Fruit fly (Drosophila melanogaster) whole organism, embryonic: ENCODE measurements around the gene Nazo.

Source experiments
- Ada2b ChIP-seq: fragments of 200-800 bp; sonication (Bioruptor generic); IDR thresholded peaks from 2 replicates; pipeline ENCODE4 v1.3.6; 2022; ENCODE audit warnings: missing biosample characterization, missing genetic modification characterization
- CG10321 ChIP-seq: fragments of 200-800 bp; sonication (Bioruptor generic); IDR thresholded peaks from 2 replicates; pipeline ENCODE4 v1.3.6; 2022; ENCODE audit warnings: missing biosample characterization, missing genetic modification characterization
- CG10543 ChIP-seq: fragments of 200-800 bp; sonication (Bioruptor generic); optimal IDR thresholded peaks from 3 replicates; lab custom pipeline; 2017; ENCODE audit warnings: missing biosample characterization, mild to moderate bottlenecking, missing genetic modification characterization, moderate library complexity
- CG10959 ChIP-seq: fragments of 200-800 bp; sonication (Bioruptor generic); IDR thresholded peaks from 2 replicates; pipeline ENCODE4 v1.3.6; 2022; ENCODE audit warnings: missing biosample characterization, missing genetic modification characterization
- CG11504 ChIP-seq: fragments of 200-800 bp; sonication (Bioruptor generic); optimal IDR thresholded peaks from 3 replicates; lab custom pipeline; 2019; ENCODE audit warnings: missing biosample characterization, mild to moderate bottlenecking, missing genetic modification characterization, moderate library complexity
- CG1233 ChIP-seq: fragments of 200-800 bp; sonication (Bioruptor generic); optimal IDR thresholded peaks from 4 replicates; lab custom pipeline; 2018; ENCODE audit warnings: missing biosample characterization, mild to moderate bottlenecking, missing genetic modification characterization
- CG15073 ChIP-seq: fragments of 200-800 bp; sonication (Bioruptor generic); optimal IDR thresholded peaks from 2 replicates; lab custom pipeline; 2016; ENCODE audit warnings: missing biosample characterization, missing genetic modification characterization
- CG17385 ChIP-seq: fragments of 200-800 bp; sonication (Bioruptor generic); optimal IDR thresholded peaks from 3 replicates; lab custom pipeline; 2018; ENCODE audit warnings: missing biosample characterization, mild to moderate bottlenecking, missing genetic modification characterization
- CG17912 ChIP-seq: fragments of 200-800 bp; sonication (Bioruptor generic); optimal IDR thresholded peaks from 2 replicates; lab custom pipeline; 2018; ENCODE audit warnings: missing biosample characterization, mild to moderate bottlenecking, missing genetic modification characterization
- CG18599 ChIP-seq: fragments of 200-800 bp; sonication (Bioruptor generic); optimal IDR thresholded peaks from 3 replicates; lab custom pipeline; 2017; ENCODE audit warnings: missing biosample characterization, missing genetic modification characterization, mild to moderate bottlenecking, moderate library complexity, missing genetic modification reagents
- CG31388 ChIP-seq: fragments of 200-800 bp; sonication (Bioruptor generic); optimal IDR thresholded peaks from 2 replicates; lab custom pipeline; 2016; ENCODE audit warnings: missing biosample characterization, missing genetic modification characterization
- CG42726 ChIP-seq: fragments of 200-800 bp; sonication (Bioruptor generic); IDR thresholded peaks from 2 replicates; pipeline ENCODE4 v1.3.6; 2022; ENCODE audit warnings: missing biosample characterization, missing genetic modification characterization; ENCODE audit not compliant: partially characterized antibody
- CG4328 ChIP-seq: fragments of 200-800 bp; sonication (Bioruptor generic); optimal IDR thresholded peaks from 3 replicates; lab custom pipeline; 2017; ENCODE audit warnings: missing biosample characterization, missing genetic modification reagents, missing genetic modification characterization
- CG4854 ChIP-seq: fragments of 200-800 bp; sonication (Bioruptor generic); optimal IDR thresholded peaks from 2 replicates; lab custom pipeline; 2016; ENCODE audit warnings: missing biosample characterization, missing genetic modification characterization, inconsistent platforms
- CG6175 ChIP-seq: fragments of 200-800 bp; sonication (Bioruptor generic); IDR thresholded peaks from 3 replicates; pipeline ENCODE4 v1.3.6; 2022; ENCODE audit warnings: missing biosample characterization, missing genetic modification characterization
- CG7271 ChIP-seq: fragments of 200-800 bp; sonication (Bioruptor generic); optimal IDR thresholded peaks from 2 replicates; lab custom pipeline; 2018; ENCODE audit warnings: missing biosample characterization, mild to moderate bottlenecking, missing genetic modification characterization, moderate library complexity
- CG9437 ChIP-seq: fragments of 200-800 bp; sonication (Bioruptor generic); optimal IDR thresholded peaks from 2 replicates; lab custom pipeline; 2018; ENCODE audit warnings: missing biosample characterization, mild to moderate bottlenecking, missing genetic modification characterization
- CG9727 ChIP-seq: fragments of 200-800 bp; sonication (Bioruptor generic); optimal IDR thresholded peaks from 3 replicates; lab custom pipeline; 2017; ENCODE audit warnings: missing biosample characterization, mild to moderate bottlenecking, missing genetic modification characterization
- CrebB ChIP-seq: fragments of 200-800 bp; sonication (Bioruptor generic); optimal IDR thresholded peaks from 3 replicates; lab custom pipeline; 2018; ENCODE audit warnings: missing biosample characterization, mild to moderate bottlenecking, missing genetic modification characterization
- Dip3 ChIP-seq: fragments of 200-800 bp; sonication (Bioruptor generic); optimal IDR thresholded peaks from 3 replicates; lab custom pipeline; 2016; ENCODE audit warnings: missing biosample characterization, missing genetic modification characterization
- Dll ChIP-seq: fragments of 200-800 bp; sonication (Bioruptor generic); IDR thresholded peaks from 4 replicates; pipeline ENCODE4 v1.3.6; 2022; ENCODE audit warnings: missing biosample characterization, missing genetic modification characterization; ENCODE audit not compliant: partially characterized antibody
- Fer3 ChIP-seq: fragments of 200-800 bp; sonication (Bioruptor generic); optimal IDR thresholded peaks from 2 replicates; lab custom pipeline; 2018; ENCODE audit warnings: missing biosample characterization, mild to moderate bottlenecking, missing genetic modification characterization, moderate library complexity
- Jarid2 ChIP-seq: fragments of 200-800 bp; sonication (Bioruptor generic); optimal IDR thresholded peaks from 3 replicates; lab custom pipeline; 2017; ENCODE audit warnings: mild to moderate bottlenecking, missing biosample characterization, missing genetic modification reagents, missing genetic modification characterization
- Nf-YC ChIP-seq: fragments of 200-800 bp; optimal IDR thresholded peaks from 3 replicates; lab custom pipeline; 2019; ENCODE audit warnings: missing biosample characterization, mild to moderate bottlenecking, missing genetic modification characterization, moderate library complexity
- Stat92E ChIP-seq, 3 experiments: fragments of >200 bp in 2 of 3; fragments of 200-800 bp in 1 of 3; sonication (Bioruptor generic) in 1 of 3; optimal IDR thresholded peaks; 2 replicates each; lab custom pipeline; 2017 to 2019; ENCODE audit warnings: missing biosample characterization in 3 of 3, missing genetic modification characterization in 3 of 3, mild to moderate bottlenecking in 1 of 3, moderate library complexity in 1 of 3
- TFAM ChIP-seq: fragments of 200-800 bp; sonication (Bioruptor generic); optimal IDR thresholded peaks from 2 replicates; lab custom pipeline; 2017; ENCODE audit warnings: missing biosample characterization, missing genetic modification characterization, inconsistent platforms
- bigmax ChIP-seq: fragments of 200-800 bp; sonication (Bioruptor generic); optimal IDR thresholded peaks from 2 replicates; lab custom pipeline; 2018; ENCODE audit warnings: missing biosample characterization, mild to moderate bottlenecking, missing genetic modification characterization
- chif ChIP-seq, 2 experiments: fragments of 200-800 bp; sonication (Bioruptor generic); optimal IDR thresholded peaks; 3 replicates each; lab custom pipeline; 2016; ENCODE audit warnings: missing biosample characterization in 2 of 2, missing genetic modification characterization in 2 of 2
- chn ChIP-seq: fragments of 200-800 bp; sonication (Bioruptor generic); optimal IDR thresholded peaks from 2 replicates; lab custom pipeline; 2016; ENCODE audit warnings: missing biosample characterization, missing genetic modification characterization
- crol ChIP-seq: fragments of 200-800 bp; sonication (Bioruptor generic); IDR thresholded peaks from 2 replicates; pipeline ENCODE4 v1.3.6; 2022; ENCODE audit warnings: missing biosample characterization, missing genetic modification characterization
- dm ChIP-seq: fragments of 200-800 bp; sonication (Bioruptor generic); optimal IDR thresholded peaks from 3 replicates; lab custom pipeline; 2016; ENCODE audit warnings: missing biosample characterization, missing genetic modification characterization
- dmrt99B ChIP-seq: fragments of 200-800 bp; sonication (Bioruptor generic); optimal IDR thresholded peaks from 2 replicates; lab custom pipeline; 2018; ENCODE audit warnings: missing biosample characterization, mild to moderate bottlenecking, missing genetic modification characterization, moderate library complexity
- fd96Cb ChIP-seq: fragments of 200-800 bp; sonication (Bioruptor generic); optimal IDR thresholded peaks from 2 replicates; lab custom pipeline; 2018; ENCODE audit warnings: missing biosample characterization, mild to moderate bottlenecking, missing genetic modification characterization, moderate library complexity
- gsb-n ChIP-seq: fragments of 200-800 bp; sonication (Bioruptor generic); optimal IDR thresholded peaks from 3 replicates; lab custom pipeline; 2018; ENCODE audit warnings: missing biosample characterization, mild to moderate bottlenecking, missing genetic modification characterization
- gt ChIP-seq: fragments of 200-800 bp; sonication (Bioruptor generic); IDR thresholded peaks from 2 replicates; pipeline ENCODE4 v1.3.6; 2022; ENCODE audit warnings: missing biosample characterization, missing genetic modification characterization
- hbn ChIP-seq: fragments of 200-800 bp; sonication (Bioruptor generic); IDR thresholded peaks from 2 replicates; pipeline ENCODE4 v1.3.6; 2022; ENCODE audit warnings: missing biosample characterization, missing genetic modification characterization; ENCODE audit not compliant: partially characterized antibody
- kni ChIP-seq: fragments of 200-800 bp; sonication (Bioruptor generic); optimal IDR thresholded peaks from 3 replicates; lab custom pipeline; 2017; ENCODE audit warnings: mild to moderate bottlenecking, missing biosample characterization, missing genetic modification reagents, missing genetic modification characterization
- nom ChIP-seq: fragments of 200-800 bp; sonication (Bioruptor generic); optimal IDR thresholded peaks from 2 replicates; lab custom pipeline; 2017; ENCODE audit warnings: missing biosample characterization, missing genetic modification characterization, mild to moderate bottlenecking, moderate library complexity, missing genetic modification reagents
- pfk ChIP-seq: fragments of 200-800 bp; sonication (Bioruptor generic); optimal IDR thresholded peaks from 2 replicates; lab custom pipeline; 2018; ENCODE audit warnings: missing biosample characterization, mild to moderate bottlenecking, missing genetic modification characterization, moderate library complexity
- schlank ChIP-seq: fragments of 200-800 bp; sonication (Bioruptor generic); optimal IDR thresholded peaks from 2 replicates; lab custom pipeline; 2018; ENCODE audit warnings: missing biosample characterization, mild to moderate bottlenecking, missing genetic modification characterization
- shn ChIP-seq: fragments of 200-800 bp; sonication (Bioruptor generic); optimal IDR thresholded peaks from 3 replicates; lab custom pipeline; 2016; ENCODE audit warnings: missing biosample characterization, missing genetic modification characterization
- sr ChIP-seq: fragments of 200-800 bp; sonication (Bioruptor generic); IDR thresholded peaks from 3 replicates; pipeline ENCODE4 v1.3.6; 2022; ENCODE audit warnings: missing biosample characterization, missing genetic modification characterization
- tin ChIP-seq: fragments of 200-800 bp; sonication (Bioruptor generic); optimal IDR thresholded peaks from 3 replicates; lab custom pipeline; 2016; ENCODE audit warnings: missing biosample characterization, missing genetic modification characterization
- tup ChIP-seq: fragments of 200-800 bp; sonication (Bioruptor generic); optimal IDR thresholded peaks from 2 replicates; lab custom pipeline; 2016; ENCODE audit warnings: missing biosample characterization, mild to moderate bottlenecking, missing genetic modification characterization, moderate library complexity
- twi ChIP-seq: fragments of 200-800 bp; optimal IDR thresholded peaks from 2 replicates; lab custom pipeline; 2019; ENCODE audit warnings: missing biosample characterization, mild to moderate bottlenecking, missing genetic modification characterization, moderate library complexity
- tx ChIP-seq: fragments of 200-800 bp; sonication (Bioruptor generic); optimal IDR thresholded peaks from 2 replicates; lab custom pipeline; 2016; ENCODE audit warnings: missing biosample characterization, missing genetic modification characterization
- wdn ChIP-seq: fragments of 200-800 bp; sonication (Bioruptor generic); IDR thresholded peaks from 2 replicates; pipeline ENCODE4 v1.3.6; 2022; ENCODE audit warnings: missing biosample characterization, missing genetic modification characterization
- z ChIP-seq: fragments of 200-800 bp; sonication (Bioruptor generic); IDR thresholded peaks from 3 replicates; pipeline ENCODE4 v1.3.6; 2022; ENCODE audit warnings: missing biosample characterization, missing genetic modification characterization

Nazo gene

DNA sequence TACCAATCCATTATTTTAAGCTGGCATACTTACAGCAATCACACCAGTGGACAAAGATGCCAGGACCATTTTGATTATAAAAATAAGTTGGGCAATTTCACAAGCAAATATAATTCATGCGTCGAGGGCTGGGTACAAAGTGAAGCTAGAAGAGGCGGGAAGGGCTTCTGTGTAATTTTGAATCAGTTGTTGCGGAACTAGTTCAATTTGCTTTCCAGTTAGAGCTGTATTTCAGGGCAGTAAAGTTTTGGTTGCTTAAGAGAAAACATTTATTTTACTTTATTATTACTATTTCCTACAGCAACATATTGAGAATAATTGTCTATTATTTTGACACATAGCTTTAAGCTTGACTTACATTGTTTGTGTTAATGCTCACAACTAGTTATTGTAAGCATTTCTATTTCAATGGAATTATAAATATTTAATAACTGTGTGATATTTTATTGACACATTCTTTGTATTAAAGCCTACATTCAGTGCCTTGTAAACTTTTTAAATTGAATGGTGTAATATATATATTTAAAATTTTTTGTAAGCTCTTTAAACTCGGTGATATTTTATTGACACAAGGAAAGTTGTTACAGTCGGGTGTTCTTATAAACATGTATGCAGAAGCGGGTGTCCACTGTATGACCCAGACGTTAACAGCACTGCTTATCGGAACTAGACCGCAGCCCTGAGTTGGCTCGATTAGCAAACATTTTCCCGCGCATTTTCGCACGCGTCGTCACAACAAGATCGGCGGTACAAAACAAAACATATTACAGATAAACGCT, 23.2 kb upstream of the Nazo start, which contains the start of the genes RPA1 and Mcm2 (continued):
- TF ChIP-seq Jarid2 (GFP tag; lab: Kevin White, UChicago) (peak; percentile 20), CG1233 (GFP tag; lab: Kevin White, UChicago) (peak; percentile 73), CG4328 (GFP tag; lab: Kevin White, UChicago) (peak; percentile 83), z (GFP tag; lab: Robert Waterston, UW) (no peak), tx (peak; percentile 10), kni (GFP tag; lab: Kevin White, UChicago) (peak; percentile 76), CG18599 (GFP tag; lab: Kevin White, UChicago) (peak; percentile 81), Dll (GFP tag; lab: Robert Waterston, UW) (no peak), hbn (GFP tag; lab: Robert Waterston, UW) (no peak), chn (GFP tag; lab: Kevin White, UChicago) (peak; percentile 68), tin (peak; percentile 81), crol (no peak), Stat92E (GFP tag; optimal IDR thresholded peaks at IDR 0.05; lab: Kevin White, UChicago) (no peak), nom (GFP tag; lab: Kevin White, UChicago) (peak; percentile 59), twi (peak; percentile 72), CG15073 (GFP tag; lab: Kevin White, UChicago) (peak; percentile 18), gsb-n (tag; lab: Kevin White, UChicago) (peak; percentile 33), dm (GFP tag; lab: Kevin White, UChicago) (peak; percentile 34), CG7271 (tag; lab: Kevin White, UChicago) (no peak), Nf-YC (tag; lab: Kevin White, UChicago) (peak; percentile 80), Dip3 (GFP tag; lab: Kevin White, UChicago) (peak; percentile 78), CG17385 (peak; percentile 66), Ada2b (GFP tag; lab: Robert Waterston, UW) (peak; percentile 32), fd96Cb (tag; lab: Kevin White, UChicago) (peak; percentile 63), CG9437 (GFP tag; lab: Kevin White, UChicago) (peak; percentile 77), CG10959 (GFP tag; lab: Robert Waterston, UW) (peak; percentile 51), TFAM (GFP tag; lab: Kevin White, UChicago) (no peak), CG10321 (GFP tag; lab: Robert Waterston, UW) (no peak), CG9727 (GFP tag; lab: Kevin White, UChicago) (peak; percentile 82), dmrt99B (tag; lab: Kevin White, UChicago) (no peak), tup (GFP tag; lab: Kevin White, UChicago) (peak; percentile 33), CG6175 (GFP tag; lab: Robert Waterston, UW) (peak; percentile 67; the same call in 2 of the 3 replicates), Fer3 (tag; lab: Kevin White, UChicago) (peak; percentile 68), CrebB (tag; lab: Kevin White, UChicago) (no peak), chif (GFP tag; optimal IDR thresholded peaks at IDR 0.05; lab: Kevin White, UChicago) (peak in 1 of 2 experiments; percentile 66), CG31388 (GFP tag; lab: Kevin White, UChicago) (peak; percentile 29), pfk (GFP tag; lab: Kevin White, UChicago) (no peak), shn (peak; percentile 34), CG4854 (GFP tag; lab: Kevin White, UChicago) (no peak), sr (GFP tag; lab: Robert Waterston, UW) (peak; percentile 52; the same call in 1 of the 3 replicates), CG10543 (GFP tag; lab: Kevin White, UChicago) (peak; percentile 89), bigmax (GFP tag; lab: Kevin White, UChicago) (no peak), gt (GFP tag; lab: Robert Waterston, UW) (no peak), CG42726 (0 out of 2 replicates have a peak, but pooled peaks have one; percentile 38), CG17912 (GFP tag; lab: Kevin White, UChicago) (no peak), schlank (tag; lab: Kevin White, UChicago) (peak; percentile 33), CG11504 (tag; lab: Kevin White, UChicago) (peak; percentile 83), wdn (GFP tag; lab: Robert Waterston, UW) (peak; percentile 63; the same call in 1 of the 2 replicates)
